Worm (Caenorhabditis elegans): ENCODE results near the gene csn-1.

csn-1 gene

ce11 chrV:17818567-17818966, 51.9 kb downstream of the csn-1 start, which contains the start of gene srh-298:
srh-298 (plus strand) TSS chrV:17818867.
- TF ChIP-seq mec-3 (tag; optimal IDR thresholded peaks at IDR 0.05; ENCODE audit: borderline replicate concordance) (no peak), elt-4 (tag; optimal IDR thresholded peaks at IDR 0.05) (no peak), pha-2 (tag; optimal IDR thresholded peaks at IDR 0.05) (no peak), ceh-30 (tag; optimal IDR thresholded peaks at IDR 0.05) (no peak), Y22D7AL.16 (tag; optimal IDR thresholded peaks at IDR 0.05) (no peak), T23F11.4 (GFP tag; optimal IDR thresholded peaks at IDR 0.05) (no peak), ets-4 (tag; optimal IDR thresholded peaks at IDR 0.05) (no peak), fax-1 (tag; optimal IDR thresholded peaks at IDR 0.05) (no peak), odd-2 (tag; optimal IDR thresholded peaks at IDR 0.05) (no peak), ceh-24 (tag; optimal IDR thresholded peaks at IDR 0.05) (no peak), ttx-3 (tag; optimal IDR thresholded peaks at IDR 0.05) (no peak), nhr-11 (tag; optimal IDR thresholded peaks at IDR 0.05) (no peak), fkh-6 (tag; optimal IDR thresholded peaks at IDR 0.05) (no peak), gmeb-2 (tag; optimal IDR thresholded peaks at IDR 0.05) (no peak)

ce11 chrV:17812127-17812526, 58.3 kb downstream of the csn-1 start:
- TF ChIP-seq sox-2 (GFP tag; IDR thresholded peaks at IDR 0.05) (no peak), ceh-14 (tag; optimal IDR thresholded peaks at IDR 0.05) (peak; percentile 2), hlh-6 (tag; optimal IDR thresholded peaks at IDR 0.05) (peak; percentile 59), ref-2 (tag; optimal IDR thresholded peaks at IDR 0.05) (peak; percentile 25), F13H6.1 (tag; optimal IDR thresholded peaks at IDR 0.05) (no peak)
